Worm (Caenorhabditis elegans) whole organism, L2 larva: ENCODE results near the gene ari-2.

Experiments
- C34F6.9 ChIP-seq: fragments of 150-350 bp; optimal IDR thresholded peaks from 2 replicates; lab custom pipeline; 2014; ENCODE audit warnings: missing biosample characterization, missing genetic modification characterization
- F13H6.1 ChIP-seq: sonication (generic microtip); optimal IDR thresholded peaks from 2 replicates; lab custom pipeline; 2016; ENCODE audit warnings: missing genetic modification characterization, missing compliant biosample characterization
- Y55F3AM.14 ChIP-seq: fragments of 200-800 bp; sonication (Bioruptor generic); optimal IDR thresholded peaks from 2 replicates; lab custom pipeline; 2018; ENCODE audit warnings: mild to moderate bottlenecking, missing genetic modification characterization, missing compliant biosample characterization
- ZK546.5 ChIP-seq: sonication (generic microtip); optimal IDR thresholded peaks from 2 replicates; lab custom pipeline; 2017; ENCODE audit warnings: missing biosample characterization, missing genetic modification characterization
- blmp-1 ChIP-seq: sonication (generic microtip); optimal IDR thresholded peaks from 2 replicates; lab custom pipeline; 2017; ENCODE audit warnings: missing genetic modification characterization, mild to moderate bottlenecking, missing compliant biosample characterization, antibody characterized with exemption, moderate library complexity; ENCODE audit not compliant: insufficient read depth
- ceh-82 ChIP-seq: fragments of 150-350 bp; optimal IDR thresholded peaks from 2 replicates; lab custom pipeline; 2014; ENCODE audit warnings: missing biosample characterization, missing genetic modification characterization
- crh-2 ChIP-seq: sonication (generic microtip); optimal IDR thresholded peaks from 2 replicates; lab custom pipeline; 2017; ENCODE audit warnings: missing biosample characterization, missing genetic modification characterization
- dmd-4 ChIP-seq: sonication (generic microtip); optimal IDR thresholded peaks from 2 replicates; lab custom pipeline; 2017; ENCODE audit warnings: missing biosample characterization, missing genetic modification characterization
- egl-27 ChIP-seq: sonication (generic microtip); optimal IDR thresholded peaks from 3 replicates; lab custom pipeline; 2017; ENCODE audit warnings: missing biosample characterization, missing genetic modification reagents, missing genetic modification characterization
- elt-3 ChIP-seq: sonication (generic microtip); optimal IDR thresholded peaks from 2 replicates; lab custom pipeline; 2017; ENCODE audit warnings: missing biosample characterization, missing genetic modification characterization
- fos-1 ChIP-seq: fragments of 150-350 bp; optimal IDR thresholded peaks from 2 replicates; lab custom pipeline; 2014; ENCODE audit warnings: missing biosample characterization, missing genetic modification characterization
- gmeb-1 ChIP-seq: fragments of 150-350 bp; optimal IDR thresholded peaks from 2 replicates; lab custom pipeline; 2014; ENCODE audit warnings: missing biosample characterization, missing genetic modification characterization
- lin-11 ChIP-seq: fragments of 150-350 bp; sonication (generic microtip); optimal IDR thresholded peaks from 2 replicates; lab custom pipeline; 2014; ENCODE audit warnings: missing biosample characterization, missing genetic modification characterization, inconsistent platforms, mixed read lengths
- lsy-2 ChIP-seq, 2 experiments: fragments of 150-350 bp in 1 of 2; sonication (generic microtip) in 1 of 2; optimal IDR thresholded peaks; 2 replicates each; lab custom pipeline; 2014 to 2017; ENCODE audit warnings: missing biosample characterization in 2 of 2, missing genetic modification characterization in 2 of 2
- mbf-1 ChIP-seq: sonication (generic microtip); optimal IDR thresholded peaks from 2 replicates; lab custom pipeline; 2017; ENCODE audit warnings: missing biosample characterization, missing genetic modification characterization
- mdl-1 ChIP-seq, 2 experiments: fragments of 150-350 bp in 1 of 2; sonication (generic microtip) in 1 of 2; optimal IDR thresholded peaks; 2 replicates each; lab custom pipeline; 2017; ENCODE audit warnings: missing biosample characterization in 2 of 2, missing genetic modification characterization in 2 of 2
- nhr-10 ChIP-seq: sonication (generic microtip); optimal IDR thresholded peaks from 2 replicates; lab custom pipeline; 2017; ENCODE audit warnings: missing biosample characterization, missing genetic modification characterization
- nhr-12 ChIP-seq: fragments of 150-350 bp; optimal IDR thresholded peaks from 2 replicates; lab custom pipeline; 2014; ENCODE audit warnings: missing biosample characterization, missing genetic modification characterization
- nhr-129 ChIP-seq: fragments of 150-350 bp; optimal IDR thresholded peaks from 2 replicates; lab custom pipeline; 2014; ENCODE audit warnings: missing biosample characterization, missing genetic modification characterization
- nhr-25 ChIP-seq: fragments of 150-350 bp; sonication (generic microtip); optimal IDR thresholded peaks from 3 replicates; lab custom pipeline; 2014; ENCODE audit warnings: missing biosample characterization, missing genetic modification characterization
- nhr-6 ChIP-seq: fragments of 150-350 bp; optimal IDR thresholded peaks from 2 replicates; lab custom pipeline; 2014; ENCODE audit warnings: missing biosample characterization, missing genetic modification characterization
- nhr-77 ChIP-seq: fragments of 150-350 bp; optimal IDR thresholded peaks from 2 replicates; lab custom pipeline; 2014; ENCODE audit warnings: missing biosample characterization, missing genetic modification characterization
- peb-1 ChIP-seq: fragments of 150-350 bp; optimal IDR thresholded peaks from 2 replicates; lab custom pipeline; 2014; ENCODE audit warnings: missing biosample characterization, missing genetic modification characterization
- sem-4 ChIP-seq: fragments of 150-350 bp; optimal IDR thresholded peaks from 2 replicates; lab custom pipeline; 2014; ENCODE audit warnings: missing biosample characterization, missing genetic modification reagents, missing genetic modification characterization
- skn-1 ChIP-seq: sonication (generic microtip); optimal IDR thresholded peaks from 2 replicates; lab custom pipeline; 2017; ENCODE audit warnings: missing biosample characterization, missing genetic modification characterization
- sma-3 ChIP-seq: sonication (generic microtip); optimal IDR thresholded peaks from 2 replicates; lab custom pipeline; 2016; ENCODE audit warnings: missing genetic modification reagents, missing genetic modification characterization, missing compliant biosample characterization
- sma-9 ChIP-seq, 2 experiments: fragments of 150-350 bp in 1 of 2; sonication (generic microtip) in 1 of 2; optimal IDR thresholded peaks; 2 replicates each; lab custom pipeline; 2014 to 2016; ENCODE audit warnings: missing genetic modification characterization in 2 of 2, mild to moderate bottlenecking in 1 of 2, missing biosample characterization in 1 of 2, missing compliant biosample characterization in 1 of 2, missing genetic modification reagents in 1 of 2, moderate library complexity in 1 of 2
- snpc-4 ChIP-seq: fragments of 150-350 bp; optimal IDR thresholded peaks from 2 replicates; lab custom pipeline; 2014; ENCODE audit warnings: missing biosample characterization, missing genetic modification characterization
- unc-39 ChIP-seq: fragments of 150-350 bp; optimal IDR thresholded peaks from 2 replicates; lab custom pipeline; 2014; ENCODE audit warnings: missing biosample characterization, missing genetic modification characterization
- ztf-4 ChIP-seq: fragments of 150-350 bp; optimal IDR thresholded peaks from 2 replicates; lab custom pipeline; 2014; ENCODE audit warnings: missing biosample characterization, missing genetic modification characterization

ari-2 gene

ce11 chrIV:5582760-5583159 lies 31.8 kb downstream of the ari-2 start:
- TF ChIP-seq F13H6.1 (tag; lab: Kevin White, UChicago) (no peak), nhr-12 (tag; lab: Kevin White, UChicago) (no peak), ZK546.5 (tag; lab: Kevin White, UChicago) (no peak), egl-27 (tag; lab: Kevin White, UChicago) (no peak), peb-1 (tag; lab: Kevin White, UChicago) (no peak), lin-11 (no peak), snpc-4 (tag; lab: Kevin White, UChicago) (no peak), nhr-10 (tag; lab: Kevin White, UChicago) (no peak)

- peak; percentile 1 for TF ChIP-seq nhr-25 (tag; lab: Kevin White, UChicago)
- no peak for TF ChIP-seq nhr-12 (tag; lab: Kevin White, UChicago)
These were observed 32.2 kb downstream of the ari-2 start for ce11 chrIV:5583184-5583583.

ce11 chrIV:5584384-5584783 lies 33.5 kb downstream of the ari-2 start, which contains the start of gene fkh-7:
Gene fkh-7 (plus strand): TSS chrIV:5584684.
- no peak for TF ChIP-seq elt-3 (tag; lab: Kevin White, UChicago)
- TF ChIP-seq sem-4 = no peak
- TF ChIP-seq F13H6.1 (tag; lab: Kevin White, UChicago) = no peak
- TF ChIP-seq egl-27 (tag; lab: Kevin White, UChicago) = no peak
- no peak for TF ChIP-seq ceh-82 (tag; lab: Kevin White, UChicago)
- TF ChIP-seq mdl-1 (tag; optimal IDR thresholded peaks at IDR 0.05; lab: Kevin White, UChicago) = no peak
- no peak for TF ChIP-seq nhr-6 (tag; lab: Kevin White, UChicago)
- TF ChIP-seq nhr-77 (tag; lab: Kevin White, UChicago) = no peak
- TF ChIP-seq gmeb-1 (tag; lab: Kevin White, UChicago) = no peak
- no peak for TF ChIP-seq lin-11
- no peak for TF ChIP-seq ZK546.5 (tag; lab: Kevin White, UChicago)
- no peak for TF ChIP-seq sma-9 (GFP tag; optimal IDR thresholded peaks at IDR 0.05; lab: Kevin White, UChicago)
- no peak for TF ChIP-seq sma-9 (tag; optimal IDR thresholded peaks at IDR 0.05; lab: Kevin White, UChicago)
- TF ChIP-seq mbf-1 = no peak
- TF ChIP-seq ztf-4 = no peak
- no peak for TF ChIP-seq nhr-129 (tag; lab: Kevin White, UChicago)

- TF ChIP-seq C34F6.9 (tag; lab: Kevin White, UChicago) (peak; percentile 16), nhr-129 (tag; lab: Kevin White, UChicago) (peak; percentile 84), lsy-2 (tag; optimal IDR thresholded peaks at IDR 0.05; lab: Kevin White, UChicago) (peak in 1 of 2 experiments; percentile 33), Y55F3AM.14 (GFP tag; lab: Kevin White, UChicago) (peak; percentile 92), dmd-4 (tag; lab: Kevin White, UChicago) (no peak), unc-39 (tag; lab: Kevin White, UChicago) (no peak), crh-2 (tag; lab: Kevin White, UChicago) (peak; percentile 77)
These were observed 35.4 kb downstream of the ari-2 start for ce11 chrIV:5586320-5586720.

ce11 chrIV:5587964-5588860 lies 37.3 kb downstream of the ari-2 start:
- TF ChIP-seq lsy-2 (tag; optimal IDR thresholded peaks at IDR 0.05; lab: Kevin White, UChicago) (peak in 1 of 2 experiments; percentile 11), nhr-129 (tag; lab: Kevin White, UChicago) (peak; percentile 83), blmp-1 (tag; lab: Kevin White, UChicago) (no peak)

ce11 chrIV:5590120-5590519 lies 39.2 kb downstream of the ari-2 start:
- TF ChIP-seq elt-3 (tag; lab: Kevin White, UChicago) = no peak
- TF ChIP-seq skn-1 = no peak
- TF ChIP-seq ztf-4 = peak; percentile 3
- no peak for TF ChIP-seq sem-4
- TF ChIP-seq sma-3 (GFP tag; lab: Kevin White, UChicago) = peak; percentile 33
- peak; percentile 71 for TF ChIP-seq F13H6.1 (tag; lab: Kevin White, UChicago)
- no peak for TF ChIP-seq dmd-4 (tag; lab: Kevin White, UChicago)
- peak in 1 of 2 experiments; percentile 55 for TF ChIP-seq lsy-2 (tag; optimal IDR thresholded peaks at IDR 0.05; lab: Kevin White, UChicago)
- TF ChIP-seq fos-1 (tag; lab: Kevin White, UChicago) = peak; percentile 83
- TF ChIP-seq gmeb-1 (tag; lab: Kevin White, UChicago) = peak; percentile 52
- peak; percentile 21 for TF ChIP-seq egl-27 (tag; lab: Kevin White, UChicago)
- peak; percentile 42 for TF ChIP-seq crh-2 (tag; lab: Kevin White, UChicago)
- TF ChIP-seq sma-9 (GFP tag; optimal IDR thresholded peaks at IDR 0.05; lab: Kevin White, UChicago) = peak; percentile 84
- TF ChIP-seq sma-9 (tag; optimal IDR thresholded peaks at IDR 0.05; lab: Kevin White, UChicago) = no peak
- TF ChIP-seq nhr-129 (tag; lab: Kevin White, UChicago) = peak; percentile 87
- TF ChIP-seq C34F6.9 (tag; lab: Kevin White, UChicago) = peak; percentile 2
- TF ChIP-seq, all 48 proteins: peak for 11
